Worm (Caenorhabditis elegans): ENCODE data around the gene cwf-19L2.

The cwf-19L2 gene

DNA sequence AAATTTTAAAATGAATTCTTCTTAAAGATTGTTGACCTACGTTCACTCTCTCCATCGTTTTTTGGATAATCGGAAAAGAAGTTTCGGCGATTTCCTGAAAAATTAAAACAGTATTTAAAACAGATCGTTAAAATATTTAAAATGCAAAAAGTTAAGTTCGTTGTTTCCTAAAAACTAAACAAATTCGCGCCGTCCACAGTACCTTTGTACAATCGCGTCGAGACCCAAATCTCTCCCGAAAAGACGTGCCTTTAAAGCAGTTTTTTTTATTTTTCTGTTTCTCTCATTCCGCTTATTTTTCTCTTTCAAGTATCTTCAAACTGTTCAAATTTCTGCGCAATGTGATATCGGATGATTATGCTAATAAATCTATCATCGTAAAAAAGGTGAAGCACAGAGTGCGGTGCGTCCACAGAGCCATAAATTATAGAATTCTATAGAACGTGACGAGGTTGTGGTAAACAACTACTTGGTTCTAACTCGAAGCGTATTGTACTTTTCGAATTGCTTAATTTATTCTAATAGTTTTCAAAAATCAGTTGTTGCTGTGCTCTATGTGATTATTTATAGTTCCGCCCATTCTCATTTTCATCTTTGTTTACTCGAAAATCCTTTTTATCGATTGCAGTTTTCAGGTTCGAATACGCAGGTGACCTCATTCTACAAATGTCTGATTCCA, 17.4 kb downstream of the cwf-19L2 start, which contains the start of the genes F56C9.6 and F56C9.3:
TSS of gene F56C9.6 (minus strand) at position 112 of the 679 bp plus-strand sequence.
TSS of gene F56C9.3 (plus strand) at position 629 of the 679 bp plus-strand sequence.
- TF ChIP-seq hmg-4 (GFP tag; optimal IDR thresholded peaks at IDR 0.05): no peak
- no peak for TF ChIP-seq hmbx-1 (tag; optimal IDR thresholded peaks at IDR 0.05)
- TF ChIP-seq tbx-37 (GFP tag; conservative IDR thresholded peaks at IDR 0.05): no peak
- TF ChIP-seq B0310.2 (tag; optimal IDR thresholded peaks at IDR 0.05): no peak
- no peak for TF ChIP-seq aly-1 (tag; optimal IDR thresholded peaks at IDR 0.05)
- no peak for TF ChIP-seq tra-4 (tag; optimal IDR thresholded peaks at IDR 0.05)
- no peak for TF ChIP-seq flt-1 (GFP tag; IDR thresholded peaks at IDR 0.05)
- TF ChIP-seq ets-7 (tag; optimal IDR thresholded peaks at IDR 0.05): no peak
- no peak for TF ChIP-seq sea-1 (GFP tag; conservative IDR thresholded peaks at IDR 0.05)
- TF ChIP-seq hnd-1 (tag; optimal IDR thresholded peaks at IDR 0.05): no peak
- no peak for TF ChIP-seq scrt-1 (GFP tag; IDR thresholded peaks at IDR 0.05)
- TF ChIP-seq pes-1 (GFP tag; IDR thresholded peaks at IDR 0.05): no peak
- TF ChIP-seq ceh-13 (GFP tag; optimal IDR thresholded peaks at IDR 0.05): no peak
- no peak for TF ChIP-seq ceh-36 (tag; optimal IDR thresholded peaks at IDR 0.05)
- TF ChIP-seq ama-1 (optimal IDR thresholded peaks at IDR 0.05): no peak
- no peak for TF ChIP-seq tbx-11 (GFP tag; IDR thresholded peaks at IDR 0.05)

DNA sequence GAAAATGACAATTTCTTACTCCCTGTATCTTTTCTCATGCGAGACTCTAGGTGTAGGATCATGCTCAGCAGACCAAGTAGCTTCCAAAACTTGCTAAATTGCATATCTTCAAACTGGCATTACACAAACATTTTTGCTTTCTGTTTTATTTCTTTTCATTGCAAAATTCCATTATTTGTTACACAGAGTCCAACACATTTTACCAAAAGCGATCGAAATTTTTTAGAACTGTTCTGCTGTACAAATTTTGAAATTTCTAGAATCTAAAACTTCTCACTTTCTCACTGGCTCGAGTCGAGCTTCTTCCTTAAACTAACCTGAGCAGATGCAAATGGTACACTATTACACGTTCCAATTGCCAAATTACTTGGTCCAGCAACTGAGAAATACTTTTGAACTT, 21.0 kb downstream of the cwf-19L2 start:
- no peak for TF ChIP-seq tbx-37 (GFP tag; conservative IDR thresholded peaks at IDR 0.05)
- no peak for TF ChIP-seq ceh-13 (GFP tag; optimal IDR thresholded peaks at IDR 0.05)
- no peak for TF ChIP-seq hmg-4 (GFP tag; optimal IDR thresholded peaks at IDR 0.05)
- no peak for TF ChIP-seq tra-4 (tag; optimal IDR thresholded peaks at IDR 0.05)
- no peak for TF ChIP-seq sea-1 (GFP tag; conservative IDR thresholded peaks at IDR 0.05)
- TF ChIP-seq hmbx-1 (tag; optimal IDR thresholded peaks at IDR 0.05): no peak
- TF ChIP-seq ets-7 (tag; optimal IDR thresholded peaks at IDR 0.05): no peak
- TF ChIP-seq tbx-11 (GFP tag; IDR thresholded peaks at IDR 0.05): no peak
- no peak for TF ChIP-seq aly-1 (tag; optimal IDR thresholded peaks at IDR 0.05)
- no peak for TF ChIP-seq flt-1 (GFP tag; IDR thresholded peaks at IDR 0.05)
- TF ChIP-seq F13C5.2 (tag; optimal IDR thresholded peaks at IDR 0.05): no peak
- TF ChIP-seq hnd-1 (tag; optimal IDR thresholded peaks at IDR 0.05): no peak
- TF ChIP-seq ceh-36 (tag; optimal IDR thresholded peaks at IDR 0.05): no peak
- no peak for TF ChIP-seq pes-1 (GFP tag; IDR thresholded peaks at IDR 0.05)
- TF ChIP-seq B0310.2 (tag; optimal IDR thresholded peaks at IDR 0.05): no peak
- no peak for TF ChIP-seq scrt-1 (GFP tag; IDR thresholded peaks at IDR 0.05)
- TF ChIP-seq ama-1 (optimal IDR thresholded peaks at IDR 0.05): no peak

DNA sequence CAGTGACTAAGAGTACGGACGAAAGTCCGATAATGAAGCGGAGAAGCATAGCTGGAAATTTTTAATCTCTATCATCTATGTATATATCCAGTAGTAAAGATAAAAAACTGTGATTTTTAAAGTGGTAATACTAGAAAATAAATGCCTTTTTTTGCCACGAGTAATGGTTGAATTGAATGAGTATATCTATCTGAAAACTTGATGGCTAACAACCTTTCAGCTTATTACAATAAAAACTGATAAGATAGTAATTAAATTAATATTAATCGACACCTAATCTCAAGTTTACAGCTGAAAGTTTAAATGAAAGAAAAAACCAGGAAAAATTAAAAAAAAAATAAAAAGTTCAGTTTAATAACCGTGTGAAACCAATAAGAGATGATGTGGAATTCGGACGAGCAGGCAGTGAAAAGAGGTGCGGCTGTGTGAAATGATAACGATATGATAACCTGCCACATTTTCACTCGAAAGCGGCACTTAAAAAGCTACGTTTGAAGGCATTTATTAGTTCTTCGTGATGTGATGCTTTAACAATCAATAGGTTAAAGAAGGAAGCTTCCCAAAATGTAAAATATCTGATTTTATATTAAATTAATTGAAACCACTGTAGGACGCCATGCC, 21.6 kb downstream of the cwf-19L2 start, which contains the start of gene nspg-6:
TSS of gene nspg-6 (minus strand) at position 51 of the 621 bp plus-strand sequence.
- no peak for TF ChIP-seq hmbx-1 (tag; optimal IDR thresholded peaks at IDR 0.05)
- TF ChIP-seq flt-1 (GFP tag; IDR thresholded peaks at IDR 0.05): no peak
- TF ChIP-seq ets-7 (tag; optimal IDR thresholded peaks at IDR 0.05): no peak
- no peak for TF ChIP-seq ceh-36 (tag; optimal IDR thresholded peaks at IDR 0.05)
- TF ChIP-seq scrt-1 (GFP tag; IDR thresholded peaks at IDR 0.05): no peak
- no peak for TF ChIP-seq tra-4 (tag; optimal IDR thresholded peaks at IDR 0.05)
- TF ChIP-seq tbx-37 (GFP tag; conservative IDR thresholded peaks at IDR 0.05): no peak
- TF ChIP-seq aly-1 (tag; optimal IDR thresholded peaks at IDR 0.05): no peak
- no peak for TF ChIP-seq F13C5.2 (tag; optimal IDR thresholded peaks at IDR 0.05)
- TF ChIP-seq hnd-1 (tag; optimal IDR thresholded peaks at IDR 0.05): no peak
- no peak for TF ChIP-seq B0310.2 (tag; optimal IDR thresholded peaks at IDR 0.05)
- TF ChIP-seq sea-1 (GFP tag; conservative IDR thresholded peaks at IDR 0.05): no peak
- no peak for TF ChIP-seq ceh-13 (GFP tag; optimal IDR thresholded peaks at IDR 0.05)
- no peak for TF ChIP-seq ama-1 (optimal IDR thresholded peaks at IDR 0.05)
- TF ChIP-seq tbx-11 (GFP tag; IDR thresholded peaks at IDR 0.05): no peak
- TF ChIP-seq hmg-4 (GFP tag; optimal IDR thresholded peaks at IDR 0.05): no peak
- TF ChIP-seq pes-1 (GFP tag; IDR thresholded peaks at IDR 0.05): no peak

DNA sequence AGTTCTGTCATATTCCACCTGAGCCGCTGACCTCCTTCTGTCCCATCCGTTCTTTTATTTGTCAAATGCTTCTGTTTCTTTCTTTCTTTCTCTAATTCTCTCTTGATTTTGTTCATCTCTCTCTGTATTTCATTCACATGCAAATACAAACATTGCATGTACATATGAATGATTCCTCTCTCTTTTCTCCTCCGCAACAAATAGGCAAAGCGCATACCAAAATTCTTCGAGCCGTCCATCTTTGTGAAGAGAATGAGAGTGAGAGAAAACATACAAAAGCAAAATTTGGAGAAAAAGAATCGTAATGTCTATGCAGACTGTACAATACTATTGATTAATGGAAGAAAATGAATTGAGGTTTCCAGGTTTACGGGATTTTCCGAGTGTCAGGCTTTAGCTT, 23.9 kb downstream of the cwf-19L2 start:
- TF ChIP-seq B0310.2 (tag; optimal IDR thresholded peaks at IDR 0.05): no peak
- TF ChIP-seq hnd-1 (tag; optimal IDR thresholded peaks at IDR 0.05): no peak
- no peak for TF ChIP-seq pes-1 (GFP tag; IDR thresholded peaks at IDR 0.05)
- TF ChIP-seq F13C5.2 (tag; optimal IDR thresholded peaks at IDR 0.05): no peak
- no peak for TF ChIP-seq sea-1 (GFP tag; conservative IDR thresholded peaks at IDR 0.05)
- TF ChIP-seq ama-1 (optimal IDR thresholded peaks at IDR 0.05): no peak
- no peak for TF ChIP-seq tbx-11 (GFP tag; IDR thresholded peaks at IDR 0.05)
- TF ChIP-seq hmbx-1 (tag; optimal IDR thresholded peaks at IDR 0.05): no peak
- no peak for TF ChIP-seq flt-1 (GFP tag; IDR thresholded peaks at IDR 0.05)
- TF ChIP-seq ceh-36 (tag; optimal IDR thresholded peaks at IDR 0.05): no peak
- no peak for TF ChIP-seq tra-4 (tag; optimal IDR thresholded peaks at IDR 0.05)
- TF ChIP-seq aly-1 (tag; optimal IDR thresholded peaks at IDR 0.05): no peak
- TF ChIP-seq hmg-4 (GFP tag; optimal IDR thresholded peaks at IDR 0.05): no peak
- no peak for TF ChIP-seq ets-7 (tag; optimal IDR thresholded peaks at IDR 0.05)
- no peak for TF ChIP-seq scrt-1 (GFP tag; IDR thresholded peaks at IDR 0.05)
- no peak for TF ChIP-seq tbx-37 (GFP tag; conservative IDR thresholded peaks at IDR 0.05)
- no peak for TF ChIP-seq ceh-13 (GFP tag; optimal IDR thresholded peaks at IDR 0.05)

DNA sequence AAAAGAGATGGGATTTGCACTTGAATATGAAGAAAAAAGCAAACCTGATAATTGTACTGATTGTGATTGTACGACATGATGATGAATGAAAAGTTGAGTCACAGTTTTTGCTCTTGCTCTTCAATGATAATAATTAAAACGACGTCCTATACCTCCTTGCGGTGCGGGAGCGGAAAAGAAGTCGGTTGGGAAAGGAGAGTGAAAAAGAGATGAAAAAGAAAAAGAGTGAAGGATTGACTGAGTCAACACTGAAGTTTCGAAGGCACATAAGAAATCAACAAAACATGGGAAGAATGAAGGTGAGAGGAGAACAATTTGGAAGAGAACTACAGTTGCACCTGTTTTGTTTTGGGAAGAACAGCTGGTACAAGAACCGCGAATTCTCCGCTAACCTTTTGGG, 26.0 kb downstream of the cwf-19L2 start, which contains the start of gene F56C9.8:
TSS of gene F56C9.8 (minus strand) at position 120 of the 400 bp plus-strand sequence.
- no peak for TF ChIP-seq F13C5.2 (tag; optimal IDR thresholded peaks at IDR 0.05)
- TF ChIP-seq ceh-36 (tag; optimal IDR thresholded peaks at IDR 0.05): no peak
- TF ChIP-seq hmg-4 (GFP tag; optimal IDR thresholded peaks at IDR 0.05): no peak
- no peak for TF ChIP-seq tbx-11 (GFP tag; IDR thresholded peaks at IDR 0.05)
- TF ChIP-seq hmbx-1 (tag; optimal IDR thresholded peaks at IDR 0.05): no peak
- TF ChIP-seq ceh-13 (GFP tag; optimal IDR thresholded peaks at IDR 0.05): no peak
- TF ChIP-seq flt-1 (GFP tag; IDR thresholded peaks at IDR 0.05): no peak
- TF ChIP-seq B0310.2 (tag; optimal IDR thresholded peaks at IDR 0.05): no peak
- TF ChIP-seq hnd-1 (tag; optimal IDR thresholded peaks at IDR 0.05): no peak
- no peak for TF ChIP-seq ama-1 (optimal IDR thresholded peaks at IDR 0.05)
- TF ChIP-seq aly-1 (tag; optimal IDR thresholded peaks at IDR 0.05): no peak
- no peak for TF ChIP-seq pes-1 (GFP tag; IDR thresholded peaks at IDR 0.05)
- TF ChIP-seq scrt-1 (GFP tag; IDR thresholded peaks at IDR 0.05): no peak
- TF ChIP-seq sea-1 (GFP tag; conservative IDR thresholded peaks at IDR 0.05): no peak
- no peak for TF ChIP-seq tra-4 (tag; optimal IDR thresholded peaks at IDR 0.05)
- no peak for TF ChIP-seq ets-7 (tag; optimal IDR thresholded peaks at IDR 0.05)
- TF ChIP-seq tbx-37 (GFP tag; conservative IDR thresholded peaks at IDR 0.05): no peak

DNA sequence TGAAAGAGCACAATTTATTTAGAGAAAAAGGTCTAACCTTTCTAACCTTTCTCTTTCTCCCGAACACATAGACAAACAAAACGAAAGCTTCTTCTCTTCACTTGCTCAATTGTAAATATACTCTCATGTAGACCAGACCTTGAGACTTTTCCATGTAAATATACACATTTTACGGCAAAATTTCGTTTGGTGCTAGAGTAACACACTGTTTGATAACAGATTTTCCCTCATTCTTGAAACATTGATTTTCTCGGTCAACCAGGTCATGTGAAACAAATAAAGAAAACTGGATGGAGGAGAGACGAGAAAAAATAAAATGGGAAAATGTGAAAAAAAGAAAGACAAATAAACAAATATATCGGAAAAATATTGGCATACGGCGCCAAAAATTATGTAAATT, 28.6 kb downstream of the cwf-19L2 start:
- no peak for TF ChIP-seq tbx-11 (GFP tag; IDR thresholded peaks at IDR 0.05)

Data from whole organism, early embryonic.